Worm (Caenorhabditis elegans) whole organism, L1 larva: ENCODE data around the gene ocr-1.

ENCODE experiments used
- C04F5.9 ChIP-seq: sonication (generic microtip); optimal IDR thresholded peaks from 2 replicates; lab custom pipeline; 2016; ENCODE audit warnings: missing genetic modification characterization, missing compliant biosample characterization
- C16A3.4 ChIP-seq: fragments of 150-350 bp; optimal IDR thresholded peaks from 2 replicates; lab custom pipeline; 2014; ENCODE audit warnings: missing biosample characterization, missing genetic modification characterization
- C34B4.2 ChIP-seq: sonication (generic microtip); optimal IDR thresholded peaks from 2 replicates; lab custom pipeline; 2017; ENCODE audit warnings: mild to moderate bottlenecking, missing genetic modification characterization, missing compliant biosample characterization
- F16B12.6 ChIP-seq: fragments of 150-350 bp; optimal IDR thresholded peaks from 2 replicates; lab custom pipeline; 2014; ENCODE audit warnings: missing biosample characterization, missing genetic modification characterization
- Y116A8C.19 ChIP-seq: sonication (generic microtip); optimal IDR thresholded peaks from 2 replicates; lab custom pipeline; 2016; ENCODE audit warnings: missing compliant biosample characterization, missing genetic modification characterization, borderline replicate concordance
- aly-2 ChIP-seq: fragments of 150-350 bp; optimal IDR thresholded peaks from 2 replicates; lab custom pipeline; 2014; ENCODE audit warnings: missing biosample characterization, missing genetic modification characterization
- ama-1 ChIP-seq: fragments of 150-350 bp; optimal IDR thresholded peaks from 2 replicates; lab custom pipeline; 2014
- blmp-1 ChIP-seq: fragments of 150-350 bp; optimal IDR thresholded peaks from 2 replicates; lab custom pipeline; 2014; ENCODE audit warnings: missing biosample characterization, missing genetic modification characterization
- ceh-8 ChIP-seq: fragments of 200-800 bp; sonication (Bioruptor generic); optimal IDR thresholded peaks from 2 replicates; lab custom pipeline; 2018; ENCODE audit warnings: mild to moderate bottlenecking, missing genetic modification characterization, moderate library complexity, missing compliant biosample characterization
- ceh-82 ChIP-seq, 3 experiments: fragments of 150-350 bp in 1 of 3; sonication (generic microtip) in 2 of 3; optimal IDR thresholded peaks; 2 replicates each; lab custom pipeline; 2014 to 2017; ENCODE audit warnings: missing biosample characterization in 3 of 3, missing genetic modification characterization in 3 of 3
- ces-1 ChIP-seq: fragments of 150-350 bp; optimal IDR thresholded peaks from 2 replicates; lab custom pipeline; 2014; ENCODE audit warnings: missing biosample characterization, missing genetic modification reagents, missing genetic modification characterization
- efl-1 ChIP-seq, 4 experiments: fragments of 150-350 bp; optimal IDR thresholded peaks in 3 of 4; peaks in 1 of 4; 1 replicate in 1 of 4; 2 replicates in 3 of 4; lab custom pipeline; 2014; ENCODE audit warnings: missing biosample characterization in 2 of 4, missing genetic modification characterization in 2 of 4, missing genetic modification reagents in 2 of 4
- efl-3 ChIP-seq: fragments of 200-800 bp; sonication (Bioruptor generic); optimal IDR thresholded peaks from 2 replicates; lab custom pipeline; 2018; ENCODE audit warnings: mild to moderate bottlenecking, missing genetic modification characterization, missing compliant biosample characterization
- egl-13 ChIP-seq: sonication (generic microtip); optimal IDR thresholded peaks from 2 replicates; lab custom pipeline; 2016; ENCODE audit warnings: missing genotype, missing genetic modification reagents, missing genetic modification characterization, missing compliant biosample characterization
- elt-2 ChIP-seq: sonication (generic microtip); optimal IDR thresholded peaks from 2 replicates; lab custom pipeline; 2016; ENCODE audit warnings: missing genetic modification characterization, mild to moderate bottlenecking, inconsistent platforms, missing compliant biosample characterization, missing genetic modification reagents
- fos-1 ChIP-seq: fragments of 150-350 bp; optimal IDR thresholded peaks from 2 replicates; lab custom pipeline; 2014; ENCODE audit warnings: missing biosample characterization, missing genetic modification characterization
- hlh-4 ChIP-seq: sonication (generic microtip); optimal IDR thresholded peaks from 2 replicates; lab custom pipeline; 2016; ENCODE audit warnings: mild to moderate bottlenecking, missing genetic modification characterization, missing compliant biosample characterization
- isw-1 ChIP-seq: fragments of 200-800 bp; sonication (Bioruptor generic); IDR thresholded peaks from 2 replicates; pipeline ENCODE4 v1.3.6; 2022; ENCODE audit warnings: missing genetic modification characterization, missing compliant biosample characterization
- lin-13 ChIP-seq: fragments of 150-350 bp; optimal IDR thresholded peaks from 2 replicates; lab custom pipeline; 2014; ENCODE audit warnings: missing biosample characterization, missing genetic modification reagents, missing genetic modification characterization
- lin-14 ChIP-seq: fragments of 200-800 bp; sonication (Bioruptor generic); optimal IDR thresholded peaks from 2 replicates; lab custom pipeline; 2018; ENCODE audit warnings: mild to moderate bottlenecking, missing genetic modification characterization, moderate library complexity, missing compliant biosample characterization
- lin-15B ChIP-seq: fragments of 150-350 bp; sonication (generic microtip); optimal IDR thresholded peaks from 3 replicates; lab custom pipeline; 2014; ENCODE audit warnings: missing biosample characterization, missing genetic modification characterization
- lin-35 ChIP-seq, 2 experiments: fragments of 150-350 bp; optimal IDR thresholded peaks; 2 replicates each; lab custom pipeline; 2014; ENCODE audit warnings: missing biosample characterization in 2 of 2, missing genetic modification characterization in 2 of 2, missing genetic modification reagents in 2 of 2
- lir-3 ChIP-seq: sonication (generic microtip); optimal IDR thresholded peaks from 2 replicates; lab custom pipeline; 2016; ENCODE audit warnings: mild to moderate bottlenecking, missing genetic modification characterization, moderate library complexity, missing compliant biosample characterization; ENCODE audit not compliant: poor library complexity
- lsy-2 ChIP-seq, 2 experiments: fragments of 150-350 bp; optimal IDR thresholded peaks; 2 replicates each; lab custom pipeline; 2014; ENCODE audit warnings: missing biosample characterization in 2 of 2, missing genetic modification characterization in 2 of 2
- mab-9 ChIP-seq: fragments of 200-800 bp; sonication (Bioruptor generic); IDR thresholded peaks from 2 replicates; pipeline ENCODE4 v1.3.6; 2022; ENCODE audit warnings: missing genetic modification reagents, missing genetic modification characterization, missing compliant biosample characterization
- mdl-1 ChIP-seq, 2 experiments: fragments of 150-350 bp; optimal IDR thresholded peaks; 2 replicates each; lab custom pipeline; 2014 to 2017; ENCODE audit warnings: missing biosample characterization in 2 of 2, missing genetic modification characterization in 2 of 2, inconsistent platforms in 1 of 2
- nhr-11 ChIP-seq: fragments of 150-350 bp; optimal IDR thresholded peaks from 2 replicates; lab custom pipeline; 2014; ENCODE audit warnings: missing biosample characterization, missing genetic modification characterization
- nhr-19 ChIP-seq: fragments of 200-800 bp; sonication (Bioruptor generic); conservative IDR thresholded peaks from 2 replicates; pipeline ENCODE4 v1.3.6; 2022; ENCODE audit warnings: missing genetic modification characterization, missing compliant biosample characterization
- nhr-28 ChIP-seq: fragments of 150-350 bp; optimal IDR thresholded peaks from 2 replicates; lab custom pipeline; 2014; ENCODE audit warnings: missing biosample characterization, missing genetic modification characterization
- nhr-76 ChIP-seq: sonication (generic microtip); optimal IDR thresholded peaks from 2 replicates; lab custom pipeline; 2017; ENCODE audit warnings: missing biosample characterization, missing genetic modification characterization
- nhr-77 ChIP-seq: fragments of 150-350 bp; optimal IDR thresholded peaks from 2 replicates; lab custom pipeline; 2014; ENCODE audit warnings: missing biosample characterization, missing genetic modification characterization
- nhr-84 ChIP-seq: sonication (generic microtip); optimal IDR thresholded peaks from 2 replicates; lab custom pipeline; 2017; ENCODE audit warnings: missing biosample characterization, missing genetic modification characterization
- nhr-85 ChIP-seq: sonication (generic microtip); peaks from one replicate; lab custom pipeline; 2016; ENCODE audit warnings: missing genetic modification characterization, inconsistent platforms, missing compliant biosample characterization
- skn-1 ChIP-seq: fragments of 150-350 bp; optimal IDR thresholded peaks from 2 replicates; lab custom pipeline; 2014; ENCODE audit warnings: missing biosample characterization, missing genetic modification characterization
- snpc-4 ChIP-seq: fragments of 150-350 bp; optimal IDR thresholded peaks from 2 replicates; lab custom pipeline; 2014; ENCODE audit warnings: missing biosample characterization, missing genetic modification characterization
- snu-23 ChIP-seq: sonication (generic microtip); optimal IDR thresholded peaks from 2 replicates; lab custom pipeline; 2016; ENCODE audit warnings: missing genetic modification characterization, missing compliant biosample characterization
- sox-4 ChIP-seq: sonication (generic microtip); optimal IDR thresholded peaks from 2 replicates; lab custom pipeline; 2016; ENCODE audit warnings: missing genetic modification characterization, missing compliant biosample characterization
- sup-37 ChIP-seq: fragments of 200-800 bp; sonication (Bioruptor generic); optimal IDR thresholded peaks from 2 replicates; lab custom pipeline; 2018; ENCODE audit warnings: mild to moderate bottlenecking, missing genetic modification characterization, missing compliant biosample characterization
- swsn-7 ChIP-seq: sonication (generic microtip); optimal IDR thresholded peaks from 2 replicates; lab custom pipeline; 2016; ENCODE audit warnings: missing genetic modification characterization, missing compliant biosample characterization
- tlp-1 ChIP-seq: fragments of 150-350 bp; optimal IDR thresholded peaks from 2 replicates; lab custom pipeline; 2014; ENCODE audit warnings: missing biosample characterization, missing genetic modification characterization
- unc-130 ChIP-seq: fragments of 150-350 bp; optimal IDR thresholded peaks from 2 replicates; lab custom pipeline; 2017; ENCODE audit warnings: missing biosample characterization, missing genetic modification characterization, inconsistent platforms
- unc-30 ChIP-seq: sonication (generic microtip); optimal IDR thresholded peaks from 2 replicates; lab custom pipeline; 2017; ENCODE audit warnings: missing biosample characterization, missing genetic modification characterization
- unc-86 ChIP-seq: sonication (generic microtip); optimal IDR thresholded peaks from 2 replicates; lab custom pipeline; 2016; ENCODE audit warnings: missing genetic modification characterization, missing compliant biosample characterization
- unc-98 ChIP-seq: fragments of 200-800 bp; sonication (Bioruptor generic); IDR thresholded peaks from 2 replicates; pipeline ENCODE4 v1.3.6; 2022; ENCODE audit warnings: missing genetic modification characterization, missing compliant biosample characterization
- vab-15 ChIP-seq: sonication (generic microtip); optimal IDR thresholded peaks from 2 replicates; lab custom pipeline; 2017; ENCODE audit warnings: missing genotype, mild to moderate bottlenecking, missing genetic modification characterization, missing compliant biosample characterization
- zip-4 ChIP-seq: fragments of 200-800 bp; sonication (Bioruptor generic); optimal IDR thresholded peaks from 2 replicates; lab custom pipeline; 2018; ENCODE audit warnings: mild to moderate bottlenecking, missing genetic modification characterization, moderate library complexity, missing compliant biosample characterization

Gene ocr-1

DNA sequence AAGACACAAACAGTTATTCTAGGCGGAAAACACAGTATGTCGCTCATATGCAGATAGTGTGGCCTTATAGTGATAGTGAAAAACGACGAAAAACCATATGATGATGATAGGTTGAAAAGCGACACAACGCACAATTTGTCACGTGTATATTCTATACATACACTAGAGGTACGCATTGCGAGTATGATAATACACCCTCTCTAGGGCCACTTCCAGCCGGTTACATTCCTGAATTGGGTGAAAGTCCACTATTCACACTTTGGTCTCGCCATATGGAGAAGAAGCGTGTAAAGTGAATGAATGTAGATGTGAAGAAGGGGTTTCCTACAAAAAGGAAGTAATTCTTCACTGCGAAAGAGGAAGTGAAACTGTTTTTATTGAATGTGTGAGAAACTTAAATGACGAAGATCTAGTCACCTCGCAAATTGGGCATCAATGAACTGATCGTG is 34.7 kb upstream of the ocr-1 start (continued):
- no peak for TF ChIP-seq efl-1 (optimal IDR thresholded peaks at IDR 0.05; lab: Kevin White, UChicago)
- TF ChIP-seq efl-1 (GFP tag; optimal IDR thresholded peaks at IDR 0.05 in 1 of 2; lab: Kevin White, UChicago) = peak in 1 of 2 experiments; percentile 94
- no peak for TF ChIP-seq nhr-11 (tag; lab: Kevin White, UChicago)
- no peak for TF ChIP-seq tlp-1 (tag; lab: Kevin White, UChicago)
- TF ChIP-seq skn-1 (tag; lab: Kevin White, UChicago) = peak; percentile 12
- TF ChIP-seq nhr-84 (tag; lab: Kevin White, UChicago) = no peak
- no peak for TF ChIP-seq sox-4
- no peak for TF ChIP-seq aly-2
- peak; percentile 92 for TF ChIP-seq elt-2 (tag; lab: Kevin White, UChicago)
- no peak for TF ChIP-seq isw-1 (GFP tag; lab: Robert Waterston, UW)
- peak; percentile 47 for TF ChIP-seq snu-23 (GFP tag; lab: Kevin White, UChicago)
- TF ChIP-seq, all 84 proteins: peak for 20

DNA sequence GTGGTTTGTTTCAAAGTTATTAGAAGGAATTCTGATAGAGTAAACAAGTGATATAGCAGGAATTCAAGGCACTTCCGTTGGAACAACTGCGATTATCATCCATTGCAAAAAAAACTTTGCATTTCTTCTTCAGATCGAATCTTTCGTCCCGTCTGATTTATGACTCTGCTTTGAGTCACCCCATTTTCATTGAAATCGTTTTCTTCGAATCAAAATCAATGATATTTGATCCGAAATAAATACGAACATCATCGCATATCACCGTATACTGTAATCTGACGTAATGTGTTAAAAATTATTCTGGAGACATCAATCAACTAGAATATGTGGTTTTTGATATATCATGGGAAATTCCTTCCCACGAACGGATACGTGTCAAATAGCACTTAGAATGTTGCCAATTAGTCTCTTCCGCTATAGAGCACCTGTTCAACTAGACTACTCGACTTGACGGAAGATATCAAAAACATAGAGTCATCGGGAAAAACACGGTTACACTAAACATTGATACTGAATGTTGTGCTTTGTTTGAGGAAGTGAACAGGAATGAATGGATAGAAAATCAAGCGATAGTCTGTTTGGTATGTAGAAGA is 33.2 kb upstream of the ocr-1 start:
- TF ChIP-seq unc-86 = no peak
- TF ChIP-seq F16B12.6 (tag; lab: Kevin White, UChicago) = no peak
- TF ChIP-seq nhr-76 (tag; lab: Kevin White, UChicago) = no peak
- TF ChIP-seq nhr-77 (tag; lab: Kevin White, UChicago) = no peak
- TF ChIP-seq blmp-1 = peak; percentile 20
- peak; percentile 57 for TF ChIP-seq nhr-85 (tag; lab: Kevin White, UChicago)
- TF ChIP-seq, all 84 proteins: peak for 2

DNA sequence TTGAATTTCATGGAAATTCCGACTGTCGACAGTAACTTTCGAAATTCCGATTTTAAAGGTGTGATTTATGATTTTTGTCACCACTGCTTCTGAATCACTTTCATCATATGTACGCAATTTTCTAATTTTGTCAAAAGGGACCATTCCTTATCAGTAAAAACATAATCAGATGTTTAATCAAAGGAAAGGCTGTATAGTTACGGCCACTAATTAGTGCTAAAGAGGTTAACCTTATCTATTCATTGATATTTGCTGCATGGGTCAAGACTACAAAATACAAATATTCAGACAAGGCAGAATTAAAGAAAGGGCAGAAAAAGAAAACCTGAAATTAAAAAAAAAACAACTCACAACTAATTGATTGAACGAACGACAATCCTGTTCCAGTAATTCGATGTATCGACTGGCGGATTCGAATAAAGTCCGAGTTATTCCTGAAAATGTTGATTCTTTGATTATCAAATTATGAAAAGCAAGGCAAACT is 32.1 kb upstream of the ocr-1 start, which contains the start of gene T28B11.1:
Gene T28B11.1, minus strand, starts transcription at position 434 of the 484 bp plus-strand sequence.
- TF ChIP-seq elt-2 (tag; lab: Kevin White, UChicago) (peak; percentile 78), swsn-7 (no peak), lin-35 (GFP tag; optimal IDR thresholded peaks at IDR 0.05; lab: Kevin White, UChicago) (peak in 1 of 2 experiments; percentile 3)
- TF ChIP-seq, all 84 proteins: peak for 2

ce11 chrV:10736756-10737155 is 27.4 kb upstream of the ocr-1 start, which contains the start of the genes mre-11 and wdr-5.3:
mre-11 (minus strand) TSS chrV:10736868.
wdr-5.3 (plus strand) TSS chrV:10737116.
- no peak for TF ChIP-seq sup-37 (GFP tag; lab: Kevin White, UChicago)
- no peak for TF ChIP-seq hlh-4 (tag; lab: Kevin White, UChicago)
- peak in 2 of 3 experiments; percentile 37 for TF ChIP-seq ceh-82 (tag; optimal IDR thresholded peaks at IDR 0.05; lab: Kevin White, UChicago)
- TF ChIP-seq egl-13 (tag; lab: Kevin White, UChicago) = peak; percentile 41
- peak; percentile 49 for TF ChIP-seq snpc-4
- no peak for TF ChIP-seq nhr-11 (tag; lab: Kevin White, UChicago)
- no peak for TF ChIP-seq Y116A8C.19 (tag; lab: Kevin White, UChicago)
- peak; percentile 90 for TF ChIP-seq lir-3
- TF ChIP-seq lin-14 (GFP tag; lab: Kevin White, UChicago) = no peak
- no peak for TF ChIP-seq unc-30 (tag; lab: Kevin White, UChicago)
- TF ChIP-seq zip-4 (GFP tag; lab: Kevin White, UChicago) = no peak
- TF ChIP-seq fos-1 = no peak
- TF ChIP-seq swsn-7 = peak; percentile 75
- TF ChIP-seq C04F5.9 (tag; lab: Kevin White, UChicago) = peak; percentile 29
- peak; percentile 69 for TF ChIP-seq unc-130 (tag; lab: Kevin White, UChicago)
- peak; percentile 56 for TF ChIP-seq lin-13 (GFP tag; lab: Kevin White, UChicago)
- no peak for TF ChIP-seq C34B4.2 (tag; lab: Kevin White, UChicago)
- no peak for TF ChIP-seq tlp-1 (tag; lab: Kevin White, UChicago)
- no peak for TF ChIP-seq vab-15
- TF ChIP-seq efl-1 (optimal IDR thresholded peaks at IDR 0.05; lab: Kevin White, UChicago) = peak; percentile 70 to 90
- TF ChIP-seq efl-1 (GFP tag; optimal IDR thresholded peaks at IDR 0.05 in 1 of 2; lab: Kevin White, UChicago) = peak; percentile 89 to 99
- TF ChIP-seq unc-98 (GFP tag; lab: Robert Waterston, UW) = no peak
- no peak for TF ChIP-seq efl-3 (GFP tag; lab: Kevin White, UChicago)
- TF ChIP-seq lin-15B = peak; percentile 56
- TF ChIP-seq ceh-8 (GFP tag; lab: Kevin White, UChicago) = no peak
- peak; percentile 50 for TF ChIP-seq C16A3.4 (tag; lab: Kevin White, UChicago)
- TF ChIP-seq mab-9 (GFP tag; lab: Robert Waterston, UW) = no peak
- TF ChIP-seq lsy-2 (tag; optimal IDR thresholded peaks at IDR 0.05; lab: Kevin White, UChicago) = peak; percentile 65 to 77
- TF ChIP-seq nhr-19 = peak; percentile 72
- TF ChIP-seq ces-1 (GFP tag; lab: Kevin White, UChicago) = no peak
- peak in 1 of 2 experiments; percentile 41 for TF ChIP-seq mdl-1 (tag; optimal IDR thresholded peaks at IDR 0.05; lab: Kevin White, UChicago)
- TF ChIP-seq ama-1 (lab: Kevin White, UChicago) = no peak
- TF ChIP-seq nhr-28 = no peak
